Worm (Caenorhabditis elegans) whole organism, midembryonic: ENCODE measurements around the gene srw-145.

ENCODE experiments used
- flt-1 ChIP-seq: fragments of 200-800 bp; sonication (Bioruptor generic); IDR thresholded peaks from 2 replicates; pipeline ENCODE4 v1.3.6; 2022; ENCODE audit warnings: missing genetic modification characterization, missing compliant biosample characterization
- ztf-23 ChIP-seq: fragments of 200-800 bp; sonication (Bioruptor generic); IDR thresholded peaks from 2 replicates; pipeline ENCODE4 v1.3.6; 2022; ENCODE audit warnings: missing genetic modification reagents, missing genetic modification characterization, missing compliant biosample characterization

- TF ChIP-seq flt-1 (no peak), ztf-23 (GFP tag; lab: Robert Waterston, UW) (no peak)
Measured at ce11 chrV:13889516-13889915, 47.4 kb upstream of the srw-145 start, which contains the start of gene spp-12.
